Fruit fly (Drosophila melanogaster) whole organism, pupa: ENCODE results near the gene CG11726.
A peak's percentile ranks its signal among the peaks of the same experiment; 100 is the strongest.

Source experiments
- CG12605 ChIP-seq: fragments of 200-800 bp; sonication (Bioruptor generic); IDR thresholded peaks from 2 replicates; pipeline ENCODE4 v1.3.6; 2022; ENCODE audit warnings: missing biosample characterization, missing genetic modification characterization
- CG14655 ChIP-seq: fragments of 200-800 bp; sonication (Bioruptor generic); optimal IDR thresholded peaks from 3 replicates; lab custom pipeline; 2017; ENCODE audit warnings: mild to moderate bottlenecking, missing biosample characterization, missing genetic modification reagents, missing genetic modification characterization
- CG17806 ChIP-seq: fragments of 200-800 bp; sonication (Bioruptor generic); optimal IDR thresholded peaks from 2 replicates; lab custom pipeline; 2018; ENCODE audit warnings: missing biosample characterization, mild to moderate bottlenecking, missing genetic modification characterization, moderate library complexity
- CG4496 ChIP-seq: fragments of 200-800 bp; sonication (Bioruptor generic); IDR thresholded peaks from 3 replicates; pipeline ENCODE4 v1.3.6; 2022; ENCODE audit warnings: missing biosample characterization, missing genetic modification characterization
- CG8159 ChIP-seq: fragments of 200-800 bp; sonication (Bioruptor generic); optimal IDR thresholded peaks from 3 replicates; lab custom pipeline; 2018; ENCODE audit warnings: missing biosample characterization, mild to moderate bottlenecking, missing genetic modification characterization, moderate library complexity
- CG9948 ChIP-seq: fragments of 200-800 bp; sonication (Bioruptor generic); optimal IDR thresholded peaks from 2 replicates; lab custom pipeline; 2018; ENCODE audit warnings: missing biosample characterization, mild to moderate bottlenecking, missing genetic modification characterization, moderate library complexity
- D1 ChIP-seq: fragments of 200-800 bp; sonication (Bioruptor generic); optimal IDR thresholded peaks from 2 replicates; lab custom pipeline; 2018; ENCODE audit warnings: missing biosample characterization, mild to moderate bottlenecking, missing genetic modification characterization, moderate library complexity
- EcR ChIP-seq: fragments of 200-800 bp; sonication (Bioruptor generic); optimal IDR thresholded peaks from 3 replicates; lab custom pipeline; 2019; ENCODE audit warnings: missing biosample characterization, missing genetic modification characterization, mild to moderate bottlenecking, moderate library complexity, missing genetic modification reagents
- Ets98B ChIP-seq: fragments of 200-800 bp; sonication (Bioruptor generic); IDR thresholded peaks from 2 replicates; pipeline ENCODE4 v1.3.6; 2022; ENCODE audit warnings: missing biosample characterization, missing genetic modification characterization
- Pif1A ChIP-seq: fragments of 200-800 bp; sonication (Bioruptor generic); optimal IDR thresholded peaks from 3 replicates; lab custom pipeline; 2016; ENCODE audit warnings: missing biosample characterization, missing genetic modification characterization
- Snoo ChIP-seq: fragments of 200-800 bp; sonication (Bioruptor generic); optimal IDR thresholded peaks from 3 replicates; lab custom pipeline; 2017; ENCODE audit warnings: missing biosample characterization, mild to moderate bottlenecking, missing genetic modification characterization, inconsistent platforms
- fd96Ca ChIP-seq: fragments of 200-800 bp; sonication (Bioruptor generic); IDR thresholded peaks from 3 replicates; pipeline ENCODE4 v1.3.6; 2022; ENCODE audit warnings: missing biosample characterization, missing genetic modification characterization
- rn ChIP-seq: fragments of 200-800 bp; sonication (Bioruptor generic); IDR thresholded peaks from 2 replicates; pipeline ENCODE4 v1.3.6; 2022; ENCODE audit warnings: missing biosample characterization, missing genetic modification characterization

- TF ChIP-seq rn (GFP tag; lab: Robert Waterston, UW), result peak; percentile 83
- TF ChIP-seq fd96Ca (GFP tag; lab: Robert Waterston, UW), result peak; percentile 37; the same call in 1 of the 3 replicates
- peak; percentile 91 for TF ChIP-seq CG4496 (GFP tag; lab: Robert Waterston, UW)
- TF ChIP-seq EcR, result no peak
- peak; percentile 97 for TF ChIP-seq CG14655 (GFP tag; lab: Kevin White, UChicago)
- peak; percentile 85 for TF ChIP-seq CG12605 (GFP tag; lab: Robert Waterston, UW)
- peak; percentile 96 for TF ChIP-seq CG9948
- peak; percentile 94 for TF ChIP-seq Pif1A
- TF ChIP-seq Snoo (tag; lab: Kevin White, UChicago), result no peak
- TF ChIP-seq CG17806 (tag; lab: Kevin White, UChicago), result peak; percentile 90
- TF ChIP-seq Ets98B, result peak; percentile 85
- peak; percentile 85 for TF ChIP-seq CG8159 (tag; lab: Kevin White, UChicago)
- peak; percentile 82 for TF ChIP-seq D1 (tag; lab: Kevin White, UChicago)
Observed at dm6 chr3L:11349908-11350405, 44.5 kb upstream of the CG11726 start.
